Fruit fly (Drosophila melanogaster): ENCODE data around the gene CG14957.

The CG14957 gene

DNA sequence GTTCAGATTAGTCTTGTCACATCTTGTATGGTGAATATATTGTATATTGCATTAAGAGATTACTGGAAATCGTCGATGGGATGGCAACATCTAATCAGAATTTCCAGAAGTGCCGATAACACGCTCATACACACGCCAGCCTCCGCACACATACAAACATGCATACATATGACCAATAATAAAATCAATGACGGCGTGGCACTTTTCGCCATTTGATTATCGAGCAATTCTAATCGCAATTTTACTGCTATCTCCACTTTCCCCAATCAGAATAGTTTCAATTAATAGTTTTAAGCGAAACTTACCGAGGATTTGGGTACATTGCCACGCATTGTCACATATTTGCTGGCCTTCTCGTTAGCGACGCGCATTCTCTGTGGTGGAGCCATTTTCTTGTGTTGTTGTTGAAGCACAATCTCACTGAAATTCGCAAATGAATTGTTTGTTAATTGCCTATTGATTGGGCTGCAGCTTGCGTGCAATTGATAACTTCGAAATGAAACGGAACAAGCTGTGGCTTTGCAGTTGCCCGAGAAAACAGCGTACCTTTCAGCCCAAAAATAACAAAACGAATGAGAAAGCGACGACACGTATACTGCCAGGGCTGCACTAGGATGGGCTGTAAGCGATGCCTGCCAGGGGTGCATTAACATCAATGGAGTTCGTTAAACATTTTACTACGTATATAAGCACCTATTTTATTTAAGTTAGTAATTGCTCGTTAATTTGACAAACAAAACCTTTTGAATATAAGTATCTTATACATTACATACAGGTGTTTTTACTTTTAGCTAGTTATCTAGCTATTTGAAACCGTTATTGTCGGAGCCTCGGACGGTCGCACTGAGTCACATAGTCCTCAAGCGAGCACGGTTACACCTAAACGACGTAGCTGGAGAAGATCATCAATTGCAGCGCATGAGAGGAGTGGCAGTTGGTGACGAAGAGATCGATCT lies 11.4 kb downstream of the CG14957 start, which contains the start of the genes CG32276 and gry (continued):
- TF ChIP-seq CG34376 (GFP tag; optimal IDR thresholded peaks at IDR 0.05) = peak; percentile 75
- TF ChIP-seq CG2712 (tag; optimal IDR thresholded peaks at IDR 0.05) = peak; percentile 85
- TF ChIP-seq unpg (GFP tag; optimal IDR thresholded peaks at IDR 0.05) = peak; percentile 72
- TF ChIP-seq CkIIα-i1 (GFP tag; IDR thresholded peaks at IDR 0.05) = no peak
- peak; percentile 33; the same call in 1 of the 2 replicates for TF ChIP-seq CG4404 (GFP tag; IDR thresholded peaks at IDR 0.05)
- peak; percentile 83 for TF ChIP-seq ftz-f1 (GFP tag; optimal IDR thresholded peaks at IDR 0.05)
- peak; percentile 61 for TF ChIP-seq CG3163 (GFP tag; optimal IDR thresholded peaks at IDR 0.05)
- peak; percentile 58 for TF ChIP-seq btn (GFP tag; optimal IDR thresholded peaks at IDR 0.05)
- peak; percentile 66; the same call in 1 of the 2 replicates for TF ChIP-seq CG7372 (GFP tag; IDR thresholded peaks at IDR 0.05)
- no peak for TF ChIP-seq jing (GFP tag; optimal IDR thresholded peaks at IDR 0.05)
- peak; percentile 48 for TF ChIP-seq emc (GFP tag; optimal IDR thresholded peaks at IDR 0.05)
- peak; percentile 86 for TF ChIP-seq CG4617 (GFP tag; optimal IDR thresholded peaks at IDR 0.05; ENCODE audit: borderline replicate concordance)
- peak; percentile 30 for TF ChIP-seq org-1 (GFP tag; optimal IDR thresholded peaks at IDR 0.05)
- TF ChIP-seq Aef1 (GFP tag; IDR thresholded peaks at IDR 0.05) = peak; percentile 70
- peak in 1 of 2 experiments; percentile 91 for TF ChIP-seq insv (GFP tag; optimal IDR thresholded peaks at IDR 0.05)
- peak; percentile 14; the same call in 1 of the 2 replicates for TF ChIP-seq Rx (GFP tag; IDR thresholded peaks at IDR 0.05)
- no peak for TF ChIP-seq CG7963 (GFP tag; IDR thresholded peaks at IDR 0.05; ENCODE audit: partially characterized antibody)
- TF ChIP-seq CG11723 (GFP tag; optimal IDR thresholded peaks at IDR 0.05) = peak; percentile 60
- peak; percentile 71 for TF ChIP-seq CG10979 (tag; optimal IDR thresholded peaks at IDR 0.05)
- TF ChIP-seq CG30020 (tag; optimal IDR thresholded peaks at IDR 0.05) = peak; percentile 78
- TF ChIP-seq Atf-2 (GFP tag; optimal IDR thresholded peaks at IDR 0.05) = peak; percentile 81
- no peak for TF ChIP-seq CG17612 (GFP tag; IDR thresholded peaks at IDR 0.05)
- no peak for TF ChIP-seq Nf-YA (GFP tag; IDR thresholded peaks at IDR 0.05)
- TF ChIP-seq CG18262 (tag; optimal IDR thresholded peaks at IDR 0.05) = peak; percentile 75
- TF ChIP-seq CG1233 (GFP tag; optimal IDR thresholded peaks at IDR 0.05) = peak; percentile 67
- peak; percentile 29 for TF ChIP-seq CG6854 (GFP tag; optimal IDR thresholded peaks at IDR 0.05)
- TF ChIP-seq ci (GFP tag; IDR thresholded peaks at IDR 0.05) = peak; percentile 66; the same call in 2 of the 3 replicates
- peak; percentile 97 for TF ChIP-seq Med (GFP tag)
- TF ChIP-seq ems (GFP tag; optimal IDR thresholded peaks at IDR 0.05) = peak; percentile 83
- TF ChIP-seq NK7.1 (GFP tag; optimal IDR thresholded peaks at IDR 0.05) = peak; percentile 33
- TF ChIP-seq sim (GFP tag; IDR thresholded peaks at IDR 0.05) = no peak
- no peak for TF ChIP-seq schlank (tag; optimal IDR thresholded peaks at IDR 0.05)
- peak; percentile 7 for TF ChIP-seq CG17912 (GFP tag; optimal IDR thresholded peaks at IDR 0.05)
- TF ChIP-seq slp2 (GFP tag; optimal IDR thresholded peaks at IDR 0.05) = peak; percentile 67
- no peak for TF ChIP-seq zf30C (GFP tag; optimal IDR thresholded peaks at IDR 0.05)
- TF ChIP-seq CG10543 (GFP tag; optimal IDR thresholded peaks at IDR 0.05) = peak; percentile 79
- peak; percentile 99 for TF ChIP-seq CG7928 (GFP tag; optimal IDR thresholded peaks at IDR 0.05)
- no peak for TF ChIP-seq gsb (GFP tag; IDR thresholded peaks at IDR 0.05)
- TF ChIP-seq CG18476 (GFP tag; optimal IDR thresholded peaks at IDR 0.05) = peak; percentile 71
- TF ChIP-seq CG31224 (GFP tag; IDR thresholded peaks at IDR 0.05) = peak; percentile 66
- peak; percentile 82 for TF ChIP-seq ap (GFP tag; IDR thresholded peaks at IDR 0.05)
- TF ChIP-seq Atf3 (GFP tag; optimal IDR thresholded peaks at IDR 0.05) = peak; percentile 63
- TF ChIP-seq Bgb (GFP tag; IDR thresholded peaks at IDR 0.05; ENCODE audit: partially characterized antibody) = no peak; the same call in 1 of the 2 replicates
- peak; percentile 79 for TF ChIP-seq pho (GFP tag; optimal IDR thresholded peaks at IDR 0.05)
- peak; percentile 79 for TF ChIP-seq pum (GFP tag; optimal IDR thresholded peaks at IDR 0.05)
- peak; percentile 89 for TF ChIP-seq MESR4 (GFP tag; optimal IDR thresholded peaks at IDR 0.05)
- no peak for TF ChIP-seq CG15011 (GFP tag; optimal IDR thresholded peaks at IDR 0.05)
- peak; percentile 96 for TF ChIP-seq Xbp1 (GFP tag; optimal IDR thresholded peaks at IDR 0.05)
- TF ChIP-seq Lpt (GFP tag; optimal IDR thresholded peaks at IDR 0.05) = no peak

Data from whole organism, embryonic.